Worm (Caenorhabditis elegans): ENCODE measurements around the gene ttr-46.

The ttr-46 gene

ce11 chrV:9982568-9982967, 31.5 kb downstream of the ttr-46 start, which contains the start of gene C27H6.9:
Gene C27H6.9, plus strand, starts transcription at chrV:9982868.
- TF ChIP-seq unc-62 (GFP tag; optimal IDR thresholded peaks at IDR 0.05): no peak

- no peak for TF ChIP-seq unc-62 (GFP tag; optimal IDR thresholded peaks at IDR 0.05)
These were observed 32.5 kb downstream of the ttr-46 start for ce11 chrV:9983529-9983928.

DNA sequence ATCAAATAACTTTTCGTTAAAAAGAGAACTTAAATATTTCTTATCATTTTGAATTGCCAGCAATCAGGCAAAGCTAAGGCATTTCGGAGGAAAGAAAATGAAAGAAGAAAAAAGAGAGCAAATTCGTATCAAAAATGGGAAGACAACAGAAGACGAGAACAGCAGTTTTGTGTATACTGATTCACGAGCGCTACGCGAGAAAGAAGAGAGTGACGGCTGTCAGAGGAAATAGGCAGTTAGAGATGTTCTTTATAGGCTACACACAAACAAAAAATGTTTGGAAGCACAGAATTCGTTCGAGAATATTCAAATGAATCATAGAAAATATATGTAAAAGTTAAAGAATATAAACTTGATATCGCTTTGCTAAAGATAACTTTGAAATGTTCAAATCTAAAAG, 33.8 kb downstream of the ttr-46 start:
- no peak for TF ChIP-seq unc-62 (GFP tag; optimal IDR thresholded peaks at IDR 0.05)

ce11 chrV:9985227-9985864, 34.3 kb downstream of the ttr-46 start:
- no peak for TF ChIP-seq unc-62 (GFP tag; optimal IDR thresholded peaks at IDR 0.05)

DNA sequence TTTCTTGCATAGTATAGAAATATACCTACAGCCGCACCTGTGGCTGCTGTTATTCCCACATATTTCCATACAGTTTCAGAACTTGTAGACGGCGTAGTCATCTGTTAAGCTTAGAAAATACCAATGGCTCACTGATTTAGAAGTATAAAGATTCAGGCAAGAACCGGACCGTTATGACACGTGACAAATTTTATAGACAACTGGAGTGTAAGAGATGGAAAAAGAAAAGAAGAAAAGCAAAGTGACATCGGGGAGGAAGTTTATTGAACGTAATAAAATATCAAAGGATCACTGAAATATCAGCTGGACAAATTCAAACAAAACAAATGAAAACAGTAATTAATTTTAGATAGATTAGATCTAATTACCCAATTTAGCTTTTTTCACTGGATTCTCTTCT, 35.1 kb downstream of the ttr-46 start, which contains the start of gene rmd-2:
Gene rmd-2 (minus strand): TSS at position 101 of the 400 bp plus-strand sequence.
- no peak for TF ChIP-seq unc-62 (GFP tag; optimal IDR thresholded peaks at IDR 0.05)

DNA sequence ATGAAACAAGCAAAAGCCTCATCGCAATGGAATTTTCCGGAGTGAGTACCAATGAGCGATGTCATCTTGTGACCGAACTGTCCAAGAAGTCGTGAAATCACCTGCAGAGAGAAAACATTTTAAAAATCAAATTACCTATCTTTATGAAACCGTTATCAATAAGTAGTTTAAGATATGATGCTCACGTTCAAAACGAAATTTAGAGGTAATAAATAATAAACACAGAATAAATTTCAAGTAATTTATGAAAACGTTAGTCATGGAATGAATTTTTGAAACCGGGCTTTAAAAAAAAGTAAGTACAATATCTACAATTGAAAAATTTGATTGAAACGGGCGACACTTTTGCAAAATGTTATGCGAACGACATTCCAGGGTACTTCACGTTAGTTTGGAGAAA, 36.7 kb downstream of the ttr-46 start, which contains the start of gene C27H6.8:
Gene C27H6.8 (minus strand): TSS at position 101 of the 400 bp plus-strand sequence.
- TF ChIP-seq unc-62 (GFP tag; optimal IDR thresholded peaks at IDR 0.05): no peak

DNA sequence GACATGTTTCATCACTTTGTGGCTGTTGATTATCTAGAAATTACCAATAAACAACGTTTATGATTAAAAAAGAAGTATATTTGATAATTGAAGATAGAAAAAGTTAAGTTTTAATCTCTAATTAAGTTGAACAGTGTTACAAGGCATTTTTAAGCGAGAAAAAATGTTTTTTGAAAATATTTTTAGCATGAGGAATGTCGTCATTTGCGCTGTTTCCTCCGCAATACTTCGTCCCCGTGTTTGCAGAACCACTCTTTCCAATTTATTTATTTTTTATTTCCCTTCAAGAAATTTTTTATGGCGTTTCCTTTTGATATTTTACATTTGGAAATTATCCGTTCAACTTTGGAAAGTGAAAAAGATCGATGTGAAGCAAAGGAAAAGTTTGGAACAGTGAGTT, 40.6 kb downstream of the ttr-46 start, which contains the start of the genes rde-1 and trpp-6:
Gene rde-1 (minus strand): TSS at position 33 of the 400 bp plus-strand sequence.
Gene trpp-6 (plus strand): TSS at position 286 of the 400 bp plus-strand sequence.
- TF ChIP-seq unc-62 (GFP tag; optimal IDR thresholded peaks at IDR 0.05): no peak

ce11 chrV:9995791-9996190, 44.8 kb downstream of the ttr-46 start, which contains the start of gene K08H10.6:
Gene K08H10.6, minus strand, starts transcription at chrV:9995891.
- no peak for TF ChIP-seq unc-62 (GFP tag; optimal IDR thresholded peaks at IDR 0.05)

DNA sequence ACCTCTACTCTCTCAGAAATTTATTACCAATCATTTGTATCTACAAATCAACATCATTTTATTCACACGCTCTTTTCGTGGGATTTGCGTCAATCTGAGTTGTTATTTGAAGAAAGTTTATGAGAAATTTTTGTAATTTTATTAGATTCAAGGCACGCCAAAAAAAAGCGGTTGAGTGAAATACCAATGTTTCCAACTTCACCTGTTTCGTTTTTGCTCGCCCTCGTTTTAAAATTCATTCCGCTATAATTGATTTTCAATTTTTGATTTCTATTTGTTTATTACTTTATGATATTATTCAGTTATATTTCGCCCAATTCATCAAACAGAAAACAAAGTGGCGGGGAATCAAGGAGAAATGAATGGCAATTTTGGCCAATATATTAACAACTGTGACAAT, 49.7 kb downstream of the ttr-46 start, which contains the start of gene K08H10.10:
Gene K08H10.10 (plus strand): TSS at position 301 of the 400 bp plus-strand sequence.
- TF ChIP-seq unc-62 (GFP tag; optimal IDR thresholded peaks at IDR 0.05): no peak

Data from whole organism, dauer.